Fruit fly (Drosophila melanogaster): ENCODE data around the gene Cpr76Bb.
A peak's percentile ranks its signal among the peaks of the same experiment; 100 is the strongest.

dm6 chr3L:19516547-19516946 lies 2.9 kb upstream of the Cpr76Bb start:
- TF ChIP-seq Dfd (GFP tag; optimal IDR thresholded peaks at IDR 0.05) (no peak), CrebA (GFP tag; optimal IDR thresholded peaks at IDR 0.05; ENCODE audit: borderline replicate concordance) (no peak), usp (GFP tag; optimal IDR thresholded peaks at IDR 0.05) (no peak), Hr78 (GFP tag; optimal IDR thresholded peaks at IDR 0.05) (no peak), Myc (optimal IDR thresholded peaks at IDR 0.05) (peak; percentile 42), CG9705 (GFP tag; optimal IDR thresholded peaks at IDR 0.05) (peak; percentile 73), Sp1 (GFP tag; optimal IDR thresholded peaks at IDR 0.05) (no peak), lola (GFP tag; optimal IDR thresholded peaks at IDR 0.05) (no peak), ey (GFP tag; optimal IDR thresholded peaks at IDR 0.05) (no peak)

Data from whole organism, wandering third instar larva.